Fruit fly (Drosophila melanogaster) whole organism, wandering third instar larva: Measurements from ENCODE around the gene CG32040.

Source experiments
- Abd-B ChIP-seq: fragments of >200 bp; optimal IDR thresholded peaks from 2 replicates; lab custom pipeline; 2017; ENCODE audit warnings: missing biosample characterization, missing genetic modification characterization
- CG32264 ChIP-seq: fragments of 200-800 bp; sonication (Bioruptor generic); optimal IDR thresholded peaks from 2 replicates; lab custom pipeline; 2016; ENCODE audit warnings: missing biosample characterization, missing genetic modification characterization
- CG9705 ChIP-seq: fragments of 200-800 bp; sonication (Bioruptor generic); optimal IDR thresholded peaks from 2 replicates; lab custom pipeline; 2018; ENCODE audit warnings: missing biosample characterization, mild to moderate bottlenecking, missing genetic modification characterization
- CrebA ChIP-seq: fragments of 200-800 bp; sonication (Bioruptor generic); optimal IDR thresholded peaks from 2 replicates; lab custom pipeline; 2016; ENCODE audit warnings: missing biosample characterization, mild to moderate bottlenecking, missing genetic modification characterization, borderline replicate concordance
- Dfd ChIP-seq: fragments of >200 bp; optimal IDR thresholded peaks from 2 replicates; lab custom pipeline; 2017; ENCODE audit warnings: missing biosample characterization, missing genetic modification characterization
- Dif ChIP-seq: fragments of 200-275, 200-300 bp; sonication (Bioruptor generic); optimal IDR thresholded peaks from 2 replicates; lab custom pipeline; 2018; ENCODE audit warnings: missing biosample characterization, missing genetic modification characterization; ENCODE audit not compliant: partially characterized antibody
- GATAd ChIP-seq: sonication (Bioruptor generic); optimal IDR thresholded peaks from 2 replicates; lab custom pipeline; 2016; ENCODE audit warnings: missing biosample characterization, missing genetic modification characterization
- HLH106 ChIP-seq: fragments of 200-800 bp; optimal IDR thresholded peaks from 3 replicates; lab custom pipeline; 2019; ENCODE audit warnings: missing biosample characterization, mild to moderate bottlenecking, missing genetic modification characterization, moderate library complexity
- Hnf4 ChIP-seq: fragments of 200-800 bp; sonication (Bioruptor generic); optimal IDR thresholded peaks from 2 replicates; lab custom pipeline; 2016; ENCODE audit warnings: missing biosample characterization, mild to moderate bottlenecking, missing genetic modification characterization
- Hr78 ChIP-seq: fragments of >200 bp; optimal IDR thresholded peaks from 2 replicates; lab custom pipeline; 2017; ENCODE audit warnings: missing biosample characterization, missing genetic modification characterization
- Hr83 ChIP-seq: fragments of 200-300 bp; sonication (Bioruptor generic); optimal IDR thresholded peaks from 2 replicates; lab custom pipeline; 2016; ENCODE audit warnings: missing biosample characterization, mild to moderate bottlenecking, missing genetic modification characterization, moderate library complexity; ENCODE audit not compliant: poor library complexity, severe bottlenecking
- Jra ChIP-seq: sonication (Bioruptor generic); optimal IDR thresholded peaks from 2 replicates; lab custom pipeline; 2016; ENCODE audit warnings: missing biosample characterization, missing genetic modification characterization
- Mio ChIP-seq: sonication (Bioruptor generic); optimal IDR thresholded peaks from 2 replicates; lab custom pipeline; 2016; ENCODE audit warnings: missing biosample characterization, missing genetic modification characterization
- Myc ChIP-seq: fragments of >200 bp; optimal IDR thresholded peaks from 2 replicates; lab custom pipeline; 2017
- N ChIP-seq: fragments of >200 bp; optimal IDR thresholded peaks from 2 replicates; lab custom pipeline; 2018; ENCODE audit warnings: missing biosample characterization, missing external identifiers, missing genetic modification characterization
- OdsH ChIP-seq: fragments of 200-800 bp; sonication (Bioruptor generic); optimal IDR thresholded peaks from 2 replicates; lab custom pipeline; 2016; ENCODE audit warnings: missing biosample characterization, mild to moderate bottlenecking, missing genetic modification characterization
- Rel ChIP-seq, 2 experiments: fragments of 200-800 bp; sonication (Bioruptor generic) in 1 of 2; optimal IDR thresholded peaks; 2 replicates in 1 of 2; 3 replicates in 1 of 2; lab custom pipeline; 2016 to 2019; ENCODE audit warnings: mild to moderate bottlenecking in 2 of 2, missing biosample characterization in 2 of 2, missing genetic modification characterization in 2 of 2, moderate library complexity in 1 of 2
- Sp1 ChIP-seq: fragments of 200-800 bp; sonication (Bioruptor generic); optimal IDR thresholded peaks from 3 replicates; lab custom pipeline; 2019; ENCODE audit warnings: missing biosample characterization, mild to moderate bottlenecking, missing genetic modification characterization, moderate library complexity
- Vsx2 ChIP-seq: fragments of 200-300, 225-300 bp; sonication (Bioruptor generic); optimal IDR thresholded peaks from 2 replicates; lab custom pipeline; 2018; ENCODE audit warnings: missing biosample characterization, missing genetic modification characterization; ENCODE audit not compliant: partially characterized antibody
- br ChIP-seq: fragments of 200-800 bp; sonication (Bioruptor generic); optimal IDR thresholded peaks from 2 replicates; lab custom pipeline; 2016; ENCODE audit warnings: missing biosample characterization, missing genetic modification characterization
- brk ChIP-seq: fragments of 200-800 bp; sonication (Bioruptor generic); optimal IDR thresholded peaks from 2 replicates; lab custom pipeline; 2016; ENCODE audit warnings: missing biosample characterization, mild to moderate bottlenecking, missing genetic modification characterization
- dl ChIP-seq, 2 experiments: fragments of 175-275, 200-275 bp in 1 of 2; fragments of 200-275 bp in 1 of 2; sonication (Bioruptor generic); optimal IDR thresholded peaks; lab custom pipeline; 2018; ENCODE audit warnings: mild to moderate bottlenecking in 2 of 2, missing biosample characterization in 2 of 2, missing genetic modification characterization in 2 of 2, moderate library complexity in 2 of 2; ENCODE audit not compliant: partially characterized antibody in 2 of 2, insufficient read depth in 1 of 2
- dmrt93B ChIP-seq: fragments of 200-800 bp; sonication (Bioruptor generic); optimal IDR thresholded peaks from 2 replicates; lab custom pipeline; 2018; ENCODE audit warnings: missing biosample characterization, mild to moderate bottlenecking, missing genetic modification characterization
- dsf ChIP-seq: sonication (Bioruptor generic); optimal IDR thresholded peaks from 2 replicates; lab custom pipeline; 2016; ENCODE audit warnings: missing biosample characterization, missing genetic modification characterization, borderline replicate concordance
- ey ChIP-seq: fragments of 200-800 bp; sonication (Bioruptor generic); optimal IDR thresholded peaks from 2 replicates; lab custom pipeline; 2016; ENCODE audit warnings: missing biosample characterization, missing genetic modification characterization
- foxo ChIP-seq, 2 experiments: fragments of 200-800 bp; sonication (Bioruptor generic); optimal IDR thresholded peaks; 2 replicates in 1 of 2; 3 replicates in 1 of 2; lab custom pipeline; 2016 to 2017; ENCODE audit warnings: missing biosample characterization in 2 of 2, missing genetic modification characterization in 2 of 2
- fru ChIP-seq: fragments of 200-800 bp; sonication (Bioruptor generic); optimal IDR thresholded peaks from 3 replicates; lab custom pipeline; 2016; ENCODE audit warnings: missing biosample characterization, mild to moderate bottlenecking, missing genetic modification characterization
- h ChIP-seq: fragments of 200-800 bp; sonication (Bioruptor generic); optimal IDR thresholded peaks from 3 replicates; lab custom pipeline; 2016; ENCODE audit warnings: missing biosample characterization, mild to moderate bottlenecking, missing genetic modification characterization
- jim ChIP-seq: fragments of 175-275, 200-325 bp; sonication (Bioruptor generic); optimal IDR thresholded peaks from 2 replicates; lab custom pipeline; 2016; ENCODE audit warnings: missing biosample characterization, mild to moderate bottlenecking, missing genetic modification characterization
- lola ChIP-seq: fragments of >200 bp; optimal IDR thresholded peaks from 2 replicates; lab custom pipeline; 2017; ENCODE audit warnings: missing biosample characterization, missing genetic modification characterization
- pan ChIP-seq: fragments of >200 bp; optimal IDR thresholded peaks from 2 replicates; lab custom pipeline; 2017
- psq ChIP-seq: fragments of 200-800 bp; sonication (Bioruptor generic); optimal IDR thresholded peaks from 3 replicates; lab custom pipeline; 2017; ENCODE audit warnings: missing biosample characterization, mild to moderate bottlenecking, missing genetic modification characterization, moderate library complexity
- rgr ChIP-seq: fragments of 200-800 bp; sonication (Bioruptor generic); optimal IDR thresholded peaks from 3 replicates; lab custom pipeline; 2016; ENCODE audit warnings: missing biosample characterization, mild to moderate bottlenecking, missing genetic modification characterization
- sage ChIP-seq: fragments of 200-800 bp; sonication (Bioruptor generic); optimal IDR thresholded peaks from 2 replicates; lab custom pipeline; 2016; ENCODE audit warnings: missing biosample characterization, mild to moderate bottlenecking, missing genetic modification characterization
- sv ChIP-seq: fragments of 200-800 bp; sonication (Bioruptor generic); optimal IDR thresholded peaks from 3 replicates; lab custom pipeline; 2016; ENCODE audit warnings: missing biosample characterization, missing genetic modification characterization
- tai ChIP-seq: sonication (Bioruptor generic); optimal IDR thresholded peaks from 2 replicates; lab custom pipeline; 2016; ENCODE audit warnings: missing biosample characterization, missing genetic modification characterization
- usp ChIP-seq: fragments of >200 bp; optimal IDR thresholded peaks from 2 replicates; lab custom pipeline; 2017; ENCODE audit warnings: missing biosample characterization, missing genetic modification characterization
- woc ChIP-seq: sonication (Bioruptor generic); optimal IDR thresholded peaks from 2 replicates; lab custom pipeline; 2016; ENCODE audit warnings: missing biosample characterization, mild to moderate bottlenecking, missing genetic modification characterization

CG32040 gene

DNA sequence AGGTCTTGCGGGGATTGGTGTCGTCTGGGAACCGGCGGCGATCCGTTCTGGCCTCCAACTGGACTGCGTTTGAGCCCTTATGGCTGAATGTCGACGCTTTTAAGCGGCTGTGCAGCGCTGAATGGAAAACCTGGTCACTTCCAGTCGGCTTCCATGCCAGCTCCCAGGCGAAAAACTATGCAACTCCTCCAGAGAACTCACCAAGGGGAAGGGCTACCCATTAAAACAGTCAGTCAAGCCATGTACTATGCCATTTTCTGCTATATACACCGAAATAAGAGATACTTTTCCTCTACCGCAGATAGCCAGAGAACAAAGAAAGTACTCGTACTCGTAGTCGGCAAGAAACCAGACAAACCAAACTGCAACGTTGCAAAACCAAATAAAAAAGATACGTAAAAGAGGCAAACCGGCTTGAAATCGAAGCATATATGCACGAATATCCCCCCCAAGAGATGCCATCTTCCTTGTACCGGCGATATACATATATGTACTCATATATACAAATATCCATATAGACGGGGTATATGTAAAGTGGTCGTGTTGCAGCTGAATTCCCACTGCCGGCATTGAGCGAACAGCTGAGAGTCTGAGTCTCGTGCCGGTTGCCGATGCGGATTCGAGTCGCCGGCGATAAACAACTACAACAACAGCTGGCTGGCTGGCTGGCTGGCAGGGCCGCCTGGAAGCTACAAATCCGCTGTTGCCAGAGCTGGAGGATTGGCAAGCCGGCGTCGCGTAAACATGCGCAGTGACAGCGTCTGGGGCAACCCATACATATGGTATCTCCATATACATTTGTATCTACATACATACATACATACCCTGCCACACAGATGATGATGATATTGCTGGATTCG lies 25.9 kb downstream of the CG32040 start, which contains the start of gene Hsp67Ba:
Hsp67Ba (minus strand) TSS at position 51 of the 860 bp plus-strand sequence.
- TF ChIP-seq psq (peak; percentile 49), Dfd (no peak), h (GFP tag; lab: Kevin White, UChicago) (no peak), tai (no peak), dsf (GFP tag; lab: Kevin White, UChicago) (no peak), sage (GFP tag; lab: Kevin White, UChicago) (no peak), Abd-B (GFP tag; lab: Kevin White, UChicago) (no peak), Hnf4 (GFP tag; lab: Kevin White, UChicago) (no peak), Hr83 (GFP tag; lab: Kevin White, UChicago) (peak; percentile 26), CrebA (peak; percentile 51), pan (no peak), rgr (GFP tag; lab: Kevin White, UChicago) (no peak), Sp1 (GFP tag; lab: Kevin White, UChicago) (no peak), CG32264 (GFP tag; lab: Kevin White, UChicago) (no peak), fru (GFP tag; lab: Kevin White, UChicago) (peak; percentile 22), dl (GFP tag; optimal IDR thresholded peaks at IDR 0.05; lab: Kevin White, UChicago; ENCODE audit: insufficient read depth in 1 of 2, partially characterized antibody in 2 of 2) (no peak), Myc (lab: Kevin White, UChicago) (no peak), Rel (GFP tag; optimal IDR thresholded peaks at IDR 0.05; lab: Kevin White, UChicago) (no peak), Rel (tag; optimal IDR thresholded peaks at IDR 0.05; lab: Kevin White, UChicago) (no peak), Hr78 (no peak), OdsH (GFP tag; lab: Kevin White, UChicago) (no peak), Mio (no peak), CG9705 (no peak), lola (no peak), brk (GFP tag; lab: Kevin White, UChicago) (no peak), woc (GFP tag; lab: Kevin White, UChicago) (peak; percentile 11), foxo (GFP tag; optimal IDR thresholded peaks at IDR 0.05; lab: Kevin White, UChicago) (no peak), GATAd (no peak), br (no peak), N (GFP tag; lab: Kevin White, UChicago) (no peak), Vsx2 (GFP tag; lab: Kevin White, UChicago) (no peak), ey (no peak), HLH106 (tag; lab: Kevin White, UChicago) (no peak), Dif (GFP tag; lab: Kevin White, UChicago) (peak; percentile 51)

DNA sequence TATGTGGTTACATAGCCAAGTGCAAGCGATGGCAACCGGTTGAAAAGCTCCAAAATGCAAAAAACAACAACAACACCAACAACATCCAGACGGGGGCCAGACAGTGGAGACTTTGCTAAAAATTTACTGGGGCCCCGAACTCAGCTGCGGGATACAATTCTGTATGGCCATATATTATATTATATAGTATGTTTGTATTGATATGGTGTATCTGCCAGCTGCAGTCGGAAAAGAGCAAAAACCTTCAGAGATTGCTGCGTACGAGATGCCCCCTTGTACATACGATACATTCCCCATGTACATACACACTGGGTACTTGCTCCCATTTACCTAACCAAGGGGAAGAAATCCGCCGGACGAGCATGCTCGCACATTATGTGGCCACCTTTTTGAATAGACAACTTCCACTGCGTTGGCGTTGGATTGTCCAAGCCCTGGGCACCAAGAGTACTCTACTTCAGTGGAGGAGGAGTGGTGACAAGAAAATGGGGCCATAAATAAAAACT lies 26.6 kb downstream of the CG32040 start:
- no peak for TF ChIP-seq tai
- no peak for TF ChIP-seq foxo (GFP tag; optimal IDR thresholded peaks at IDR 0.05; lab: Kevin White, UChicago)
- no peak for TF ChIP-seq pan
- no peak for TF ChIP-seq dsf (GFP tag; lab: Kevin White, UChicago)
- TF ChIP-seq rgr (GFP tag; lab: Kevin White, UChicago) = no peak
- no peak for TF ChIP-seq br
- no peak for TF ChIP-seq dmrt93B (GFP tag; lab: Kevin White, UChicago)
- TF ChIP-seq Hr78 = no peak
- no peak for TF ChIP-seq lola
- TF ChIP-seq sage (GFP tag; lab: Kevin White, UChicago) = no peak
- peak in 1 of 2 experiments; percentile 22 for TF ChIP-seq dl (GFP tag; optimal IDR thresholded peaks at IDR 0.05; lab: Kevin White, UChicago; ENCODE audit: insufficient read depth in 1 of 2, partially characterized antibody in 2 of 2)
- TF ChIP-seq CrebA = no peak
- TF ChIP-seq OdsH (GFP tag; lab: Kevin White, UChicago) = no peak
- peak; percentile 7 for TF ChIP-seq HLH106 (tag; lab: Kevin White, UChicago)
- TF ChIP-seq CG32264 (GFP tag; lab: Kevin White, UChicago) = no peak
- peak; percentile 39 for TF ChIP-seq CG9705
- no peak for TF ChIP-seq ey
- no peak for TF ChIP-seq Mio
- no peak for TF ChIP-seq N (GFP tag; lab: Kevin White, UChicago)
- TF ChIP-seq Hr83 (GFP tag; lab: Kevin White, UChicago) = no peak
- TF ChIP-seq psq = no peak
- no peak for TF ChIP-seq Vsx2 (GFP tag; lab: Kevin White, UChicago)
- no peak for TF ChIP-seq jim (GFP tag; lab: Kevin White, UChicago)
- TF ChIP-seq fru (GFP tag; lab: Kevin White, UChicago) = no peak
- TF ChIP-seq sv (GFP tag; lab: Kevin White, UChicago) = no peak
- TF ChIP-seq woc (GFP tag; lab: Kevin White, UChicago) = peak; percentile 6
- TF ChIP-seq Abd-B (GFP tag; lab: Kevin White, UChicago) = no peak
- no peak for TF ChIP-seq brk (GFP tag; lab: Kevin White, UChicago)
- no peak for TF ChIP-seq Hnf4 (GFP tag; lab: Kevin White, UChicago)
- no peak for TF ChIP-seq Rel (GFP tag; optimal IDR thresholded peaks at IDR 0.05; lab: Kevin White, UChicago)
- TF ChIP-seq Rel (tag; optimal IDR thresholded peaks at IDR 0.05; lab: Kevin White, UChicago) = peak; percentile 70
- TF ChIP-seq Myc (lab: Kevin White, UChicago) = no peak
- no peak for TF ChIP-seq Dif (GFP tag; lab: Kevin White, UChicago)
- TF ChIP-seq Jra = no peak
- peak; percentile 36 for TF ChIP-seq Sp1 (GFP tag; lab: Kevin White, UChicago)
- no peak for TF ChIP-seq Dfd
- TF ChIP-seq GATAd = no peak
- TF ChIP-seq h (GFP tag; lab: Kevin White, UChicago) = no peak
- no peak for TF ChIP-seq usp (GFP tag; lab: Kevin White, UChicago)
